Fruit fly (Drosophila melanogaster) S2 (cell line): ENCODE data around the gene Phlpp.

Source experiments
- CG8478 ChIP-seq: fragments of >200 bp; optimal IDR thresholded peaks from 2 replicates; lab custom pipeline; 2018
- CTCF ChIP-seq, 2 experiments: fragments of >200 bp; optimal IDR thresholded peaks; 2 replicates each; lab custom pipeline; 2018

DNA sequence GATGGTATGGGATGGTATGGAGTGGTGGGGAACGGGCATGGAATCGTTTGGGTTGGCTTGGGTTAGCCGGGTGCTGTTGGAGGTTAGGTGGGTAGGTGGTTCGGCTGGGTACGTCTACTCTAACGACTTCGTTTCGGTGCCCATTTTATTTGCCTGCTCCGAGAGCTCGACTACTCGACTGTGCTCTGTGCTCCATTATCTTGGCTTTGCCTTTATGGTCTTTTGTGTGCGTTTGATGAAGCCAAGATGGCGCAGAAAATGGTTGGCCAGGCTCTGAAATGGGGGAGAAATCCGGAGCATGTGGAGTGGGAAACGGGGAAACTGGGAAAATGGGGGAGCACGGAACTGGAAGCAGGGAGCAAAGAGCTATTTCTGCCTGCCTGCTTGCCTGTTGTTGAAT lies 34.9 kb downstream of the Phlpp start:
- TF ChIP-seq CG8478 (no peak), CTCF (optimal IDR thresholded peaks at IDR 0.05; lab: Kevin White, UChicago) (no peak)
